Worm (Caenorhabditis elegans): ENCODE data around the gene C17F4.11.

- TF ChIP-seq sdc-2 (tag; optimal IDR thresholded peaks at IDR 0.05) (no peak), hlh-15 (tag; optimal IDR thresholded peaks at IDR 0.05) (no peak), ceh-22 (tag; optimal IDR thresholded peaks at IDR 0.05) (no peak), che-1 (tag; optimal IDR thresholded peaks at IDR 0.05) (no peak), sox-4 (tag; optimal IDR thresholded peaks at IDR 0.05) (no peak), rnt-1 (tag; optimal IDR thresholded peaks at IDR 0.05) (no peak)
Measured at ce11 chrII:3237038-3237521, at the start of gene C17F4.11, which contains the start of gene srz-67.

Data from whole organism, late embryonic.